Worm (Caenorhabditis elegans): ENCODE data around the gene F53B7.4.
A peak's percentile ranks its signal among the peaks of the same experiment; 100 is the strongest.

The F53B7.4 gene

ce11 chrV:11009124-11009524 is 6.8 kb upstream of the F53B7.4 start:
- TF ChIP-seq pha-4 (tag; optimal IDR thresholded peaks at IDR 0.05) (no peak), unc-120 (tag; optimal IDR thresholded peaks at IDR 0.05; ENCODE audit: poor library complexity, severe bottlenecking) (no peak), mep-1 (tag; optimal IDR thresholded peaks at IDR 0.05) (no peak), sptf-1 (tag; optimal IDR thresholded peaks at IDR 0.05) (no peak), elt-3 (tag; optimal IDR thresholded peaks at IDR 0.05) (no peak), hlh-1 (tag; optimal IDR thresholded peaks at IDR 0.05) (no peak), blmp-1 (tag; optimal IDR thresholded peaks at IDR 0.05) (no peak), ham-2 (GFP tag; optimal IDR thresholded peaks at IDR 0.05) (no peak), nhr-2 (tag; optimal IDR thresholded peaks at IDR 0.05) (no peak), drap-1 (GFP tag; optimal IDR thresholded peaks at IDR 0.05) (no peak), flh-1 (GFP tag; optimal IDR thresholded peaks at IDR 0.05) (no peak), unc-39 (tag; optimal IDR thresholded peaks at IDR 0.05) (no peak), tbx-8 (GFP tag; optimal IDR thresholded peaks at IDR 0.05) (no peak), ceh-43 (GFP tag; optimal IDR thresholded peaks at IDR 0.05) (no peak), ceh-39 (tag; optimal IDR thresholded peaks at IDR 0.05) (no peak), ceh-83 (GFP tag; optimal IDR thresholded peaks at IDR 0.05) (no peak), mls-2 (tag; optimal IDR thresholded peaks at IDR 0.05) (no peak), M03D4.4 (tag; optimal IDR thresholded peaks at IDR 0.05) (no peak), zip-8 (tag; optimal IDR thresholded peaks at IDR 0.05) (no peak)

DNA sequence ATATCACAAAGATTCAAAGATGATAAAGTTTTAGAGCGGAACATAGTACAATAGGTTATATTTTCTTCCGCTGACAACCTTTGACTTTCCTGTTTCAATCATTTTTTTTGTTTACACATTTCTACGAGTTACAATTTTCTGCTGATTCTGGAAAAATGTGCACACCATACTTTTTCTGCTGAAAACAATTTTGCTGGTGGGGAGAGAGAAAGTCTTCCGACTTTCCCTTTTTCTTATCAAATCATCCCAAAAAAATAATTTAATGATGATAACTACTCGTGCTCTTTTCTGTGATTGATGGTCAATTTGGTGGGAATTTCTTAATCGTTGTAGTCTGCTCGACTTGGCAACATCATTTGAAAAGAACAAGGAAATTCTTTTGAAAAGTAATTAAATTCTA is 5.3 kb upstream of the F53B7.4 start:
- TF ChIP-seq mls-2 (tag; optimal IDR thresholded peaks at IDR 0.05): no peak
- no peak for TF ChIP-seq zip-8 (tag; optimal IDR thresholded peaks at IDR 0.05)
- no peak for TF ChIP-seq elt-3 (tag; optimal IDR thresholded peaks at IDR 0.05)
- no peak for TF ChIP-seq ces-1 (GFP tag; optimal IDR thresholded peaks at IDR 0.05)
- TF ChIP-seq unc-39 (tag; optimal IDR thresholded peaks at IDR 0.05): no peak
- TF ChIP-seq ham-2 (GFP tag; optimal IDR thresholded peaks at IDR 0.05): no peak
- TF ChIP-seq sptf-1 (tag; optimal IDR thresholded peaks at IDR 0.05): no peak
- TF ChIP-seq bed-3 (GFP tag; optimal IDR thresholded peaks at IDR 0.05): no peak
- TF ChIP-seq mab-5 (tag; optimal IDR thresholded peaks at IDR 0.05): no peak
- TF ChIP-seq unc-120 (tag; optimal IDR thresholded peaks at IDR 0.05; ENCODE audit: poor library complexity, severe bottlenecking): no peak
- TF ChIP-seq nhr-2 (tag; optimal IDR thresholded peaks at IDR 0.05): no peak
- TF ChIP-seq lsy-2 (tag; optimal IDR thresholded peaks at IDR 0.05): no peak
- TF ChIP-seq ztf-11 (tag; optimal IDR thresholded peaks at IDR 0.05): no peak
- no peak for TF ChIP-seq nhr-237 (tag; optimal IDR thresholded peaks at IDR 0.05)
- TF ChIP-seq flh-1 (GFP tag; optimal IDR thresholded peaks at IDR 0.05): no peak
- no peak for TF ChIP-seq lin-13 (tag; optimal IDR thresholded peaks at IDR 0.05)

- no peak for TF ChIP-seq sem-2 (GFP tag; optimal IDR thresholded peaks at IDR 0.05)
- no peak for TF ChIP-seq mep-1 (tag; optimal IDR thresholded peaks at IDR 0.05)
Measured at ce11 chrV:11004094-11004493, 1.8 kb upstream of the F53B7.4 start.

- TF ChIP-seq nhr-2 (tag; optimal IDR thresholded peaks at IDR 0.05) (peak; percentile 19), ceh-39 (tag; optimal IDR thresholded peaks at IDR 0.05) (peak; percentile 29), nhr-237 (tag; optimal IDR thresholded peaks at IDR 0.05) (peak; percentile 44), elt-3 (tag; optimal IDR thresholded peaks at IDR 0.05) (no peak), blmp-1 (tag; optimal IDR thresholded peaks at IDR 0.05) (no peak), unc-62 (GFP tag; optimal IDR thresholded peaks at IDR 0.05) (no peak), lsy-2 (tag; optimal IDR thresholded peaks at IDR 0.05) (peak; percentile 66), ces-1 (GFP tag; optimal IDR thresholded peaks at IDR 0.05) (peak; percentile 86), pha-4 (tag; optimal IDR thresholded peaks at IDR 0.05) (peak; percentile 67), mep-1 (tag; optimal IDR thresholded peaks at IDR 0.05) (peak; percentile 54), bed-3 (GFP tag; optimal IDR thresholded peaks at IDR 0.05) (no peak)
Measured at ce11 chrV:11000650-11001049, 1.7 kb downstream of the F53B7.4 start, which contains the start of gene isy-1. isy-1 (minus strand) TSS chrV:11000699.

DNA sequence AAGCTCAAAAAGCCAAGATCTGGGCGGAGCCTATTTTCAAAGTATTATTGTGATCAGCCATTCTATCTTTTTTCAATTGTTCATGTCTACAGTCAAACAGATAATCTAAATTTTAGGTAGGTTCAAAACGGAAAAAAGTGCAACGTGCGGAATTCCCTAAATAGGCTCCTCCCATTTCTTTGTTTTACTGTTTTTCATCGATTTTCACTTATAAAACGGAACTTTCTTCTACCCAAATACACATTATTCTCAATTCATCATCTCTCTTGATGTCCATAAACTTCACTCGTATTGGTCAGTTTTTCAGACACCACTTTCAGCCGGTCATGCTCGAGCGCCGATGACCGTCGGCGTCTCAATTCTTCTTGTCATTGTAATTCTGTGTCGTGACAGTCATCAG is 3.5 kb downstream of the F53B7.4 start, which contains the start of gene F53B7.7:
Gene F53B7.7, plus strand, starts transcription at position 301 of the 400 bp plus-strand sequence.
- TF ChIP-seq mls-2 (tag; optimal IDR thresholded peaks at IDR 0.05): no peak
- no peak for TF ChIP-seq ces-1 (GFP tag; optimal IDR thresholded peaks at IDR 0.05)
- no peak for TF ChIP-seq unc-120 (tag; optimal IDR thresholded peaks at IDR 0.05; ENCODE audit: poor library complexity, severe bottlenecking)
- TF ChIP-seq sem-2 (GFP tag; optimal IDR thresholded peaks at IDR 0.05): no peak
- no peak for TF ChIP-seq ceh-39 (tag; optimal IDR thresholded peaks at IDR 0.05)
- no peak for TF ChIP-seq mab-5 (tag; optimal IDR thresholded peaks at IDR 0.05)
- no peak for TF ChIP-seq elt-3 (tag; optimal IDR thresholded peaks at IDR 0.05)
- TF ChIP-seq mep-1 (tag; optimal IDR thresholded peaks at IDR 0.05): no peak
- no peak for TF ChIP-seq ham-2 (GFP tag; optimal IDR thresholded peaks at IDR 0.05)
- no peak for TF ChIP-seq ceh-83 (GFP tag; optimal IDR thresholded peaks at IDR 0.05)
- TF ChIP-seq hlh-1 (tag; optimal IDR thresholded peaks at IDR 0.05): no peak
- no peak for TF ChIP-seq M03D4.4 (tag; optimal IDR thresholded peaks at IDR 0.05)
- no peak for TF ChIP-seq nhr-2 (tag; optimal IDR thresholded peaks at IDR 0.05)
- no peak for TF ChIP-seq unc-39 (tag; optimal IDR thresholded peaks at IDR 0.05)
- no peak for TF ChIP-seq flh-1 (GFP tag; optimal IDR thresholded peaks at IDR 0.05)
- TF ChIP-seq ztf-11 (tag; optimal IDR thresholded peaks at IDR 0.05): no peak
- no peak for TF ChIP-seq unc-62 (GFP tag; optimal IDR thresholded peaks at IDR 0.05)
